Worm (Caenorhabditis elegans) whole organism, L2 larva: ENCODE results near the gene pqn-80.

Experiments used
- C34F6.9 ChIP-seq: fragments of 150-350 bp; optimal IDR thresholded peaks from 2 replicates; lab custom pipeline; 2014; ENCODE audit warnings: missing biosample characterization, missing genetic modification characterization
- F13H6.1 ChIP-seq: sonication (generic microtip); optimal IDR thresholded peaks from 2 replicates; lab custom pipeline; 2016; ENCODE audit warnings: missing genetic modification characterization, missing compliant biosample characterization
- R02D3.7 ChIP-seq: fragments of 150-350 bp; optimal IDR thresholded peaks from 2 replicates; lab custom pipeline; 2014; ENCODE audit warnings: missing biosample characterization, missing genetic modification characterization
- Y55F3AM.14 ChIP-seq: fragments of 200-800 bp; sonication (Bioruptor generic); optimal IDR thresholded peaks from 2 replicates; lab custom pipeline; 2018; ENCODE audit warnings: mild to moderate bottlenecking, missing genetic modification characterization, missing compliant biosample characterization
- ZK546.5 ChIP-seq: sonication (generic microtip); optimal IDR thresholded peaks from 2 replicates; lab custom pipeline; 2017; ENCODE audit warnings: missing biosample characterization, missing genetic modification characterization
- alr-1 ChIP-seq: fragments of 150-350 bp; optimal IDR thresholded peaks from 2 replicates; lab custom pipeline; 2014; ENCODE audit warnings: missing biosample characterization, missing genetic modification characterization
- aly-2 ChIP-seq: fragments of 150-350 bp; optimal IDR thresholded peaks from 2 replicates; lab custom pipeline; 2014; ENCODE audit warnings: missing biosample characterization, missing genetic modification characterization
- ama-1 ChIP-seq: fragments of 150-350 bp; optimal IDR thresholded peaks from 2 replicates; lab custom pipeline; 2018; ENCODE audit warnings: inconsistent platforms
- blmp-1 ChIP-seq: sonication (generic microtip); optimal IDR thresholded peaks from 2 replicates; lab custom pipeline; 2017; ENCODE audit warnings: missing genetic modification characterization, mild to moderate bottlenecking, missing compliant biosample characterization, antibody characterized with exemption, moderate library complexity; ENCODE audit not compliant: insufficient read depth
- ceh-16 ChIP-seq: fragments of 150-350 bp; optimal IDR thresholded peaks from 2 replicates; lab custom pipeline; 2014; ENCODE audit warnings: missing biosample characterization, missing genetic modification characterization
- ceh-82 ChIP-seq: fragments of 150-350 bp; optimal IDR thresholded peaks from 2 replicates; lab custom pipeline; 2014; ENCODE audit warnings: missing biosample characterization, missing genetic modification characterization
- crh-2 ChIP-seq: sonication (generic microtip); optimal IDR thresholded peaks from 2 replicates; lab custom pipeline; 2017; ENCODE audit warnings: missing biosample characterization, missing genetic modification characterization
- dmd-4 ChIP-seq: sonication (generic microtip); optimal IDR thresholded peaks from 2 replicates; lab custom pipeline; 2017; ENCODE audit warnings: missing biosample characterization, missing genetic modification characterization
- elt-1 ChIP-seq: fragments of 150-350 bp; optimal IDR thresholded peaks from 2 replicates; lab custom pipeline; 2014; ENCODE audit warnings: missing biosample characterization, missing genetic modification characterization
- elt-3 ChIP-seq: sonication (generic microtip); optimal IDR thresholded peaks from 2 replicates; lab custom pipeline; 2017; ENCODE audit warnings: missing biosample characterization, missing genetic modification characterization
- fos-1 ChIP-seq: fragments of 150-350 bp; optimal IDR thresholded peaks from 2 replicates; lab custom pipeline; 2014; ENCODE audit warnings: missing biosample characterization, missing genetic modification characterization
- gmeb-1 ChIP-seq: fragments of 150-350 bp; optimal IDR thresholded peaks from 2 replicates; lab custom pipeline; 2014; ENCODE audit warnings: missing biosample characterization, missing genetic modification characterization
- lin-11 ChIP-seq: fragments of 150-350 bp; sonication (generic microtip); optimal IDR thresholded peaks from 2 replicates; lab custom pipeline; 2014; ENCODE audit warnings: missing biosample characterization, missing genetic modification characterization, inconsistent platforms, mixed read lengths
- lin-13 ChIP-seq: fragments of 150-350 bp; optimal IDR thresholded peaks from 2 replicates; lab custom pipeline; 2014; ENCODE audit warnings: missing biosample characterization, missing genetic modification reagents, missing genetic modification characterization
- lin-39 ChIP-seq: fragments of 150-350 bp; optimal IDR thresholded peaks from 2 replicates; lab custom pipeline; 2014; ENCODE audit warnings: missing biosample characterization, missing genetic modification reagents, missing genetic modification characterization
- lsy-2 ChIP-seq, 2 experiments: fragments of 150-350 bp in 1 of 2; sonication (generic microtip) in 1 of 2; optimal IDR thresholded peaks; 2 replicates each; lab custom pipeline; 2014 to 2017; ENCODE audit warnings: missing biosample characterization in 2 of 2, missing genetic modification characterization in 2 of 2
- mab-5 ChIP-seq: fragments of 150-350 bp; optimal IDR thresholded peaks from 2 replicates; lab custom pipeline; 2014; ENCODE audit warnings: missing biosample characterization, missing genetic modification characterization
- mdl-1 ChIP-seq, 2 experiments: fragments of 150-350 bp in 1 of 2; sonication (generic microtip) in 1 of 2; optimal IDR thresholded peaks; 2 replicates each; lab custom pipeline; 2017; ENCODE audit warnings: missing biosample characterization in 2 of 2, missing genetic modification characterization in 2 of 2
- nhr-10 ChIP-seq: sonication (generic microtip); optimal IDR thresholded peaks from 2 replicates; lab custom pipeline; 2017; ENCODE audit warnings: missing biosample characterization, missing genetic modification characterization
- nhr-11 ChIP-seq: fragments of 150-350 bp; optimal IDR thresholded peaks from 2 replicates; lab custom pipeline; 2014; ENCODE audit warnings: missing biosample characterization, missing genetic modification characterization
- nhr-12 ChIP-seq: fragments of 150-350 bp; optimal IDR thresholded peaks from 2 replicates; lab custom pipeline; 2014; ENCODE audit warnings: missing biosample characterization, missing genetic modification characterization
- nhr-129 ChIP-seq: fragments of 150-350 bp; optimal IDR thresholded peaks from 2 replicates; lab custom pipeline; 2014; ENCODE audit warnings: missing biosample characterization, missing genetic modification characterization
- nhr-21 ChIP-seq: fragments of 150-350 bp; optimal IDR thresholded peaks from 2 replicates; lab custom pipeline; 2014; ENCODE audit warnings: missing biosample characterization, missing genetic modification characterization
- nhr-23 ChIP-seq: fragments of 150-350 bp; optimal IDR thresholded peaks from 2 replicates; lab custom pipeline; 2014; ENCODE audit warnings: missing biosample characterization, missing genetic modification reagents, missing genetic modification characterization
- nhr-237 ChIP-seq: fragments of 150-350 bp; optimal IDR thresholded peaks from 2 replicates; lab custom pipeline; 2014; ENCODE audit warnings: missing biosample characterization, missing genetic modification characterization
- nhr-25 ChIP-seq: fragments of 150-350 bp; sonication (generic microtip); optimal IDR thresholded peaks from 3 replicates; lab custom pipeline; 2014; ENCODE audit warnings: missing biosample characterization, missing genetic modification characterization
- nhr-6 ChIP-seq: fragments of 150-350 bp; optimal IDR thresholded peaks from 2 replicates; lab custom pipeline; 2014; ENCODE audit warnings: missing biosample characterization, missing genetic modification characterization
- nhr-77 ChIP-seq: fragments of 150-350 bp; optimal IDR thresholded peaks from 2 replicates; lab custom pipeline; 2014; ENCODE audit warnings: missing biosample characterization, missing genetic modification characterization
- peb-1 ChIP-seq: fragments of 150-350 bp; optimal IDR thresholded peaks from 2 replicates; lab custom pipeline; 2014; ENCODE audit warnings: missing biosample characterization, missing genetic modification characterization
- sem-4 ChIP-seq: fragments of 150-350 bp; optimal IDR thresholded peaks from 2 replicates; lab custom pipeline; 2014; ENCODE audit warnings: missing biosample characterization, missing genetic modification reagents, missing genetic modification characterization
- skn-1 ChIP-seq: sonication (generic microtip); optimal IDR thresholded peaks from 2 replicates; lab custom pipeline; 2017; ENCODE audit warnings: missing biosample characterization, missing genetic modification characterization
- sma-3 ChIP-seq: sonication (generic microtip); optimal IDR thresholded peaks from 2 replicates; lab custom pipeline; 2016; ENCODE audit warnings: missing genetic modification reagents, missing genetic modification characterization, missing compliant biosample characterization
- sma-9 ChIP-seq, 2 experiments: fragments of 150-350 bp in 1 of 2; sonication (generic microtip) in 1 of 2; optimal IDR thresholded peaks; 2 replicates each; lab custom pipeline; 2014 to 2016; ENCODE audit warnings: missing genetic modification characterization in 2 of 2, mild to moderate bottlenecking in 1 of 2, missing biosample characterization in 1 of 2, missing compliant biosample characterization in 1 of 2, missing genetic modification reagents in 1 of 2, moderate library complexity in 1 of 2
- snpc-4 ChIP-seq: fragments of 150-350 bp; optimal IDR thresholded peaks from 2 replicates; lab custom pipeline; 2014; ENCODE audit warnings: missing biosample characterization, missing genetic modification characterization
- unc-39 ChIP-seq: fragments of 150-350 bp; optimal IDR thresholded peaks from 2 replicates; lab custom pipeline; 2014; ENCODE audit warnings: missing biosample characterization, missing genetic modification characterization
- unc-55 ChIP-seq: fragments of 150-350 bp; sonication (generic microtip); optimal IDR thresholded peaks from 3 replicates; lab custom pipeline; 2014; ENCODE audit warnings: missing biosample characterization, missing genetic modification reagents, missing genetic modification characterization
- unc-62 ChIP-seq: fragments of 150-350 bp; optimal IDR thresholded peaks from 2 replicates; lab custom pipeline; 2014; ENCODE audit warnings: missing biosample characterization, missing genetic modification reagents, missing genetic modification characterization
- zag-1 ChIP-seq: fragments of 150-350 bp; optimal IDR thresholded peaks from 2 replicates; lab custom pipeline; 2014; ENCODE audit warnings: missing biosample characterization, missing genetic modification characterization
- ztf-1 ChIP-seq: fragments of 200-800 bp; sonication (Bioruptor generic); conservative IDR thresholded peaks from 2 replicates; pipeline ENCODE4 v1.3.6; 2022; ENCODE audit warnings: missing genetic modification characterization, missing compliant biosample characterization
- ztf-11 ChIP-seq: sonication (generic microtip); optimal IDR thresholded peaks from 2 replicates; lab custom pipeline; 2017; ENCODE audit warnings: missing biosample characterization, missing genetic modification characterization
- ztf-4 ChIP-seq: fragments of 150-350 bp; optimal IDR thresholded peaks from 2 replicates; lab custom pipeline; 2014; ENCODE audit warnings: missing biosample characterization, missing genetic modification characterization

Gene pqn-80

ce11 chrIII:12625875-12626649, at the start of gene pqn-80:
pqn-80 (plus strand) TSS chrIII:12626568.
- no peak for TF ChIP-seq R02D3.7 (tag; lab: Kevin White, UChicago)
- TF ChIP-seq ztf-4 (tag; lab: Kevin White, UChicago): no peak
- peak; percentile 4 for TF ChIP-seq snpc-4 (tag; lab: Kevin White, UChicago)
- TF ChIP-seq skn-1 (tag; lab: Kevin White, UChicago): no peak
- no peak for TF ChIP-seq nhr-10 (tag; lab: Kevin White, UChicago)
- no peak for TF ChIP-seq lin-39 (tag; lab: Kevin White, UChicago)
- no peak for TF ChIP-seq nhr-77 (tag; lab: Kevin White, UChicago)
- TF ChIP-seq aly-2: no peak
- no peak for TF ChIP-seq nhr-12 (tag; lab: Kevin White, UChicago)
- no peak for TF ChIP-seq nhr-6 (tag; lab: Kevin White, UChicago)
- no peak for TF ChIP-seq nhr-11 (tag; lab: Kevin White, UChicago)
- peak; percentile 56 for TF ChIP-seq C34F6.9 (tag; lab: Kevin White, UChicago)
- TF ChIP-seq nhr-237 (tag; lab: Kevin White, UChicago): no peak
- TF ChIP-seq sma-3 (GFP tag; lab: Kevin White, UChicago): peak; percentile 50
- peak; percentile 79 for TF ChIP-seq unc-55 (GFP tag; lab: Kevin White, UChicago)
- no peak for TF ChIP-seq unc-39 (tag; lab: Kevin White, UChicago)
- no peak for TF ChIP-seq ztf-11 (tag; lab: Kevin White, UChicago)
- TF ChIP-seq sem-4 (tag; lab: Kevin White, UChicago): peak; percentile 54
- peak; percentile 24 for TF ChIP-seq crh-2 (tag; lab: Kevin White, UChicago)
- no peak for TF ChIP-seq dmd-4 (tag; lab: Kevin White, UChicago)
- TF ChIP-seq nhr-25 (tag; lab: Kevin White, UChicago): peak; percentile 47
- peak; percentile 94 for TF ChIP-seq gmeb-1 (tag; lab: Kevin White, UChicago)
- TF ChIP-seq lin-13 (GFP tag; lab: Kevin White, UChicago): peak; percentile 61
- TF ChIP-seq alr-1 (tag; lab: Kevin White, UChicago): no peak
- no peak for TF ChIP-seq Y55F3AM.14
- TF ChIP-seq elt-1: no peak
- TF ChIP-seq ama-1: no peak
- no peak for TF ChIP-seq elt-3 (tag; lab: Kevin White, UChicago)
- TF ChIP-seq peb-1 (tag; lab: Kevin White, UChicago): no peak
- peak; percentile 52 for TF ChIP-seq nhr-129 (tag; lab: Kevin White, UChicago)
- peak; percentile 5 for TF ChIP-seq nhr-21 (tag; lab: Kevin White, UChicago)
- TF ChIP-seq sma-9 (GFP tag; optimal IDR thresholded peaks at IDR 0.05; lab: Kevin White, UChicago): no peak
- TF ChIP-seq sma-9 (tag; optimal IDR thresholded peaks at IDR 0.05; lab: Kevin White, UChicago): no peak
- no peak for TF ChIP-seq nhr-23
- TF ChIP-seq zag-1: no peak
- no peak for TF ChIP-seq ZK546.5
- peak; percentile 26 for TF ChIP-seq mab-5 (tag; lab: Kevin White, UChicago)
- TF ChIP-seq ztf-1 (GFP tag; lab: Robert Waterston, UW): no peak
- TF ChIP-seq lsy-2 (tag; optimal IDR thresholded peaks at IDR 0.05; lab: Kevin White, UChicago): peak; percentile 53 to 82
- no peak for TF ChIP-seq fos-1 (tag; lab: Kevin White, UChicago)
- no peak for TF ChIP-seq blmp-1
- no peak for TF ChIP-seq ceh-16 (tag; lab: Kevin White, UChicago)
- TF ChIP-seq ceh-82: no peak
- TF ChIP-seq lin-11: no peak
- TF ChIP-seq unc-62 (GFP tag; lab: Kevin White, UChicago): no peak
- TF ChIP-seq mdl-1 (tag; optimal IDR thresholded peaks at IDR 0.05; lab: Kevin White, UChicago): no peak
- TF ChIP-seq F13H6.1 (tag; lab: Kevin White, UChicago): peak; percentile 38
